Worm (Caenorhabditis elegans): ENCODE results near the gene pdzd-8.

ce11 chrIV:8978047-8978446 is 2.7 kb downstream of the pdzd-8 start:
- TF ChIP-seq ref-1 (GFP tag; conservative IDR thresholded peaks at IDR 0.05) (no peak), T22C8.4 (GFP tag; IDR thresholded peaks at IDR 0.05) (no peak), ztf-23 (GFP tag; IDR thresholded peaks at IDR 0.05) (no peak)
